Fruit fly (Drosophila melanogaster) whole organism, embryonic: ENCODE results near the gene CG32087.

Source experiments
- Adf1 ChIP-seq: fragments of 200-800 bp; sonication (Bioruptor generic); IDR thresholded peaks from 2 replicates; pipeline ENCODE4 v1.3.6; 2022; ENCODE audit warnings: missing biosample characterization, missing genetic modification characterization
- BEAF-32 ChIP-seq: fragments of 200-800 bp; sonication (Bioruptor generic); optimal IDR thresholded peaks from 3 replicates; lab custom pipeline; 2017; ENCODE audit warnings: missing biosample characterization, missing genetic modification characterization, mild to moderate bottlenecking, moderate library complexity, missing genetic modification reagents
- Bdp1 ChIP-seq: fragments of 200-800 bp; sonication (Bioruptor generic); optimal IDR thresholded peaks from 3 replicates; lab custom pipeline; 2016; ENCODE audit warnings: missing biosample characterization, missing genetic modification characterization
- Bgb ChIP-seq: fragments of 200-800 bp; sonication (Bioruptor generic); IDR thresholded peaks from 2 replicates; pipeline ENCODE4 v1.3.6; 2022; ENCODE audit warnings: missing biosample characterization, missing genetic modification characterization; ENCODE audit not compliant: partially characterized antibody
- CG11696 ChIP-seq: fragments of 200-800 bp; sonication (Bioruptor generic); IDR thresholded peaks from 2 replicates; pipeline ENCODE4 v1.3.6; 2022; ENCODE audit warnings: missing biosample characterization, missing genetic modification characterization
- CG14050 ChIP-seq: fragments of 200-800 bp; sonication (Bioruptor generic); IDR thresholded peaks from 3 replicates; pipeline ENCODE4 v1.3.6; 2022; ENCODE audit warnings: missing biosample characterization, missing genetic modification characterization
- CG14860 ChIP-seq: fragments of 200-800 bp; sonication (Bioruptor generic); IDR thresholded peaks from 3 replicates; pipeline ENCODE4 v1.3.6; 2022; ENCODE audit warnings: missing biosample characterization, missing genetic modification characterization; ENCODE audit not compliant: partially characterized antibody
- CG17385 ChIP-seq: fragments of 200-800 bp; sonication (Bioruptor generic); optimal IDR thresholded peaks from 3 replicates; lab custom pipeline; 2018; ENCODE audit warnings: missing biosample characterization, mild to moderate bottlenecking, missing genetic modification characterization
- CG3281 ChIP-seq: fragments of 200-800 bp; sonication (Bioruptor generic); optimal IDR thresholded peaks from 3 replicates; lab custom pipeline; 2017; ENCODE audit warnings: missing biosample characterization, mild to moderate bottlenecking, missing genetic modification characterization
- CG33557 ChIP-seq: fragments of 200-800 bp; sonication (Bioruptor generic); optimal IDR thresholded peaks from 2 replicates; lab custom pipeline; 2019; ENCODE audit warnings: missing biosample characterization, mild to moderate bottlenecking, missing genetic modification characterization, moderate library complexity
- CG4617 ChIP-seq: fragments of 200-800 bp; sonication (Bioruptor generic); optimal IDR thresholded peaks from 3 replicates; lab custom pipeline; 2016; ENCODE audit warnings: missing biosample characterization, missing genetic modification characterization, borderline replicate concordance
- CG4730 ChIP-seq: fragments of 200-800 bp; sonication (Bioruptor generic); IDR thresholded peaks from 2 replicates; pipeline ENCODE4 v1.3.6; 2022; ENCODE audit warnings: missing biosample characterization, missing genetic modification characterization
- CG5953 ChIP-seq: fragments of 200-800 bp; sonication (Bioruptor generic); IDR thresholded peaks from 2 replicates; pipeline ENCODE4 v1.3.6; 2022; ENCODE audit warnings: missing biosample characterization, missing genetic modification characterization
- CG6854 ChIP-seq: fragments of 200-800 bp; sonication (Bioruptor generic); optimal IDR thresholded peaks from 3 replicates; lab custom pipeline; 2017; ENCODE audit warnings: missing biosample characterization, mild to moderate bottlenecking, missing genetic modification characterization
- CG7786 ChIP-seq: fragments of 200-800 bp; sonication (Bioruptor generic); optimal IDR thresholded peaks from 2 replicates; lab custom pipeline; 2016; ENCODE audit warnings: missing biosample characterization, missing genetic modification characterization
- CG8924 ChIP-seq: fragments of 200-800 bp; optimal IDR thresholded peaks from 3 replicates; lab custom pipeline; 2019; ENCODE audit warnings: missing biosample characterization, mild to moderate bottlenecking, missing genetic modification characterization, moderate library complexity
- Dip2 ChIP-seq: fragments of 200-800 bp; sonication (Bioruptor generic); IDR thresholded peaks from 2 replicates; pipeline ENCODE4 v1.3.6; 2022; ENCODE audit warnings: missing biosample characterization, missing genetic modification characterization
- Drgx ChIP-seq: fragments of 200-800 bp; sonication (Bioruptor generic); IDR thresholded peaks from 2 replicates; pipeline ENCODE4 v1.3.6; 2022; ENCODE audit warnings: missing biosample characterization, missing genetic modification characterization
- ERR ChIP-seq: fragments of 200-800 bp; sonication (Bioruptor generic); optimal IDR thresholded peaks from 2 replicates; lab custom pipeline; 2016; ENCODE audit warnings: missing biosample characterization, missing genetic modification characterization
- Ets97D ChIP-seq: fragments of 200-800 bp; sonication (Bioruptor generic); optimal IDR thresholded peaks from 3 replicates; lab custom pipeline; 2016; ENCODE audit warnings: missing biosample characterization, missing genetic modification characterization
- Fer1 ChIP-seq: fragments of 200-800 bp; sonication (Bioruptor generic); optimal IDR thresholded peaks from 2 replicates; lab custom pipeline; 2017; ENCODE audit warnings: missing biosample characterization, mild to moderate bottlenecking, missing genetic modification characterization
- Hmx ChIP-seq: fragments of 200-800 bp; sonication (Bioruptor generic); optimal IDR thresholded peaks from 2 replicates; lab custom pipeline; 2016; ENCODE audit warnings: missing biosample characterization, missing genetic modification characterization
- Hr78 ChIP-seq, 2 experiments: fragments of 200-800 bp in 1 of 2; fragments of >200 bp in 1 of 2; sonication (Bioruptor generic) in 1 of 2; optimal IDR thresholded peaks; 2 replicates each; lab custom pipeline; 2017 to 2019; ENCODE audit warnings: missing biosample characterization in 2 of 2, missing genetic modification characterization in 2 of 2, mild to moderate bottlenecking in 1 of 2, moderate library complexity in 1 of 2
- Lim3 ChIP-seq: fragments of 200-800 bp; sonication (Bioruptor generic); IDR thresholded peaks from 2 replicates; pipeline ENCODE4 v1.3.6; 2022; ENCODE audit warnings: missing biosample characterization, missing genetic modification characterization
- NFAT ChIP-seq: fragments of 200-800 bp; sonication (Bioruptor generic); IDR thresholded peaks from 2 replicates; pipeline ENCODE4 v1.3.6; 2022; ENCODE audit warnings: missing biosample characterization, missing genetic modification characterization
- Poxn ChIP-seq: fragments of 200-800 bp; sonication (Bioruptor generic); IDR thresholded peaks from 2 replicates; pipeline ENCODE4 v1.3.6; 2022; ENCODE audit warnings: missing biosample characterization, missing genetic modification characterization
- YL-1 ChIP-seq: fragments of 200-800 bp; sonication (Bioruptor generic); optimal IDR thresholded peaks from 3 replicates; lab custom pipeline; 2017; ENCODE audit warnings: missing biosample characterization, mild to moderate bottlenecking, missing genetic modification characterization
- bigmax ChIP-seq: fragments of 200-800 bp; sonication (Bioruptor generic); optimal IDR thresholded peaks from 2 replicates; lab custom pipeline; 2018; ENCODE audit warnings: missing biosample characterization, mild to moderate bottlenecking, missing genetic modification characterization
- caup ChIP-seq: fragments of 200-800 bp; sonication (Bioruptor generic); optimal IDR thresholded peaks from 3 replicates; lab custom pipeline; 2017; ENCODE audit warnings: missing biosample characterization, mild to moderate bottlenecking, missing genetic modification characterization, moderate library complexity; ENCODE audit not compliant: severe bottlenecking
- cg ChIP-seq: fragments of 200-800 bp; sonication (Bioruptor generic); optimal IDR thresholded peaks from 3 replicates; lab custom pipeline; 2019; ENCODE audit warnings: missing biosample characterization, mild to moderate bottlenecking, missing genetic modification characterization, moderate library complexity
- cwo ChIP-seq: fragments of 200-800 bp; sonication (Bioruptor generic); optimal IDR thresholded peaks from 3 replicates; lab custom pipeline; 2017; ENCODE audit warnings: missing biosample characterization, missing genetic modification characterization, mild to moderate bottlenecking, moderate library complexity, missing genetic modification reagents
- danr ChIP-seq: fragments of 200-800 bp; sonication (Bioruptor generic); IDR thresholded peaks from 2 replicates; pipeline ENCODE4 v1.3.6; 2022; ENCODE audit warnings: missing biosample characterization, missing genetic modification characterization
- dm ChIP-seq: fragments of 200-800 bp; sonication (Bioruptor generic); optimal IDR thresholded peaks from 3 replicates; lab custom pipeline; 2016; ENCODE audit warnings: missing biosample characterization, missing genetic modification characterization
- exex ChIP-seq: fragments of 200-800 bp; sonication (Bioruptor generic); optimal IDR thresholded peaks from 4 replicates; lab custom pipeline; 2018; ENCODE audit warnings: missing biosample characterization, mild to moderate bottlenecking, missing genetic modification characterization, moderate library complexity
- fu2 ChIP-seq: fragments of 200-800 bp; sonication (Bioruptor generic); optimal IDR thresholded peaks from 2 replicates; lab custom pipeline; 2016; ENCODE audit warnings: missing biosample characterization, missing genetic modification characterization
- gsb-n ChIP-seq: fragments of 200-800 bp; sonication (Bioruptor generic); optimal IDR thresholded peaks from 3 replicates; lab custom pipeline; 2018; ENCODE audit warnings: missing biosample characterization, mild to moderate bottlenecking, missing genetic modification characterization
- hb ChIP-seq: fragments of 200-800 bp; sonication (Bioruptor generic); IDR thresholded peaks from 3 replicates; pipeline ENCODE4 v1.3.6; 2022; ENCODE audit warnings: missing biosample characterization, missing genetic modification characterization; ENCODE audit not compliant: partially characterized antibody
- kay ChIP-seq: fragments of 200-800 bp; sonication (Bioruptor generic); optimal IDR thresholded peaks from 2 replicates; lab custom pipeline; 2016; ENCODE audit warnings: missing biosample characterization, missing genetic modification characterization
- lab ChIP-seq: fragments of 200-800 bp; sonication (Bioruptor generic); optimal IDR thresholded peaks from 3 replicates; lab custom pipeline; 2017; ENCODE audit warnings: missing biosample characterization, missing genetic modification characterization, mild to moderate bottlenecking, moderate library complexity, missing genetic modification reagents
- lilli ChIP-seq: fragments of 200-800 bp; sonication (Bioruptor generic); optimal IDR thresholded peaks from 3 replicates; lab custom pipeline; 2016; ENCODE audit warnings: missing biosample characterization, missing genetic modification characterization
- mam ChIP-seq: fragments of 200-800 bp; sonication (Bioruptor generic); optimal IDR thresholded peaks from 3 replicates; lab custom pipeline; 2016; ENCODE audit warnings: missing biosample characterization, missing genetic modification characterization
- p53 ChIP-seq: fragments of 200-800 bp; sonication (Bioruptor generic); optimal IDR thresholded peaks from 2 replicates; lab custom pipeline; 2016; ENCODE audit warnings: missing biosample characterization, missing genetic modification characterization
- salm ChIP-seq: fragments of 200-800 bp; sonication (Bioruptor generic); optimal IDR thresholded peaks from 2 replicates; lab custom pipeline; 2018; ENCODE audit warnings: missing biosample characterization, mild to moderate bottlenecking, missing genetic modification characterization
- sima ChIP-seq: fragments of 200-800 bp; sonication (Bioruptor generic); optimal IDR thresholded peaks from 2 replicates; lab custom pipeline; 2016; ENCODE audit warnings: missing biosample characterization, missing genetic modification characterization
- sna ChIP-seq: fragments of 200-800 bp; sonication (Bioruptor generic); IDR thresholded peaks from 2 replicates; pipeline ENCODE4 v1.3.6; 2022; ENCODE audit warnings: missing biosample characterization, missing genetic modification characterization; ENCODE audit not compliant: partially characterized antibody
- stc ChIP-seq: fragments of 200-800 bp; sonication (Bioruptor generic); IDR thresholded peaks from 2 replicates; pipeline ENCODE4 v1.3.6; 2022; ENCODE audit warnings: missing biosample characterization, missing genetic modification characterization
- tap ChIP-seq: fragments of 200-800 bp; optimal IDR thresholded peaks from 3 replicates; lab custom pipeline; 2019; ENCODE audit warnings: missing biosample characterization, mild to moderate bottlenecking, missing genetic modification characterization, moderate library complexity
- trh ChIP-seq: fragments of 200-800 bp; sonication (Bioruptor generic); optimal IDR thresholded peaks from 2 replicates; lab custom pipeline; 2016; ENCODE audit warnings: missing biosample characterization, missing genetic modification characterization
- vvl ChIP-seq: fragments of 200-800 bp; sonication (Bioruptor generic); IDR thresholded peaks from 2 replicates; pipeline ENCODE4 v1.3.6; 2022; ENCODE audit warnings: missing biosample characterization, missing genetic modification characterization
- yki ChIP-seq: fragments of >200 bp; optimal IDR thresholded peaks from 3 replicates; lab custom pipeline; 2018
- zfh1 ChIP-seq: fragments of 200-800 bp; sonication (Bioruptor generic); IDR thresholded peaks from 3 replicates; pipeline ENCODE4 v1.3.6; 2022; ENCODE audit warnings: missing biosample characterization, missing genetic modification characterization
- zfh2 ChIP-seq: fragments of 200-800 bp; sonication (Bioruptor generic); optimal IDR thresholded peaks from 2 replicates; lab custom pipeline; 2016; ENCODE audit warnings: missing biosample characterization, missing genetic modification characterization

CG32087 gene

dm6 chr3L:11721498-11721946 lies 10.4 kb upstream of the CG32087 start:
- TF ChIP-seq Drgx (no peak), salm (tag; lab: Kevin White, UChicago) (no peak), Bdp1 (GFP tag; lab: Kevin White, UChicago) (no peak), zfh2 (peak; percentile 7), gsb-n (tag; lab: Kevin White, UChicago) (no peak), CG3281 (peak; percentile 20), yki (lab: Kevin White, UChicago) (no peak), zfh1 (GFP tag; lab: Robert Waterston, UW) (no peak; the same call in 2 of the 3 replicates), CG7786 (GFP tag; lab: Kevin White, UChicago) (no peak), Ets97D (GFP tag; lab: Kevin White, UChicago) (no peak), lilli (peak; percentile 19), Hr78 (GFP tag; optimal IDR thresholded peaks at IDR 0.05; lab: Kevin White, UChicago) (peak in 1 of 2 experiments; percentile 58), Lim3 (no peak), caup (GFP tag; lab: Kevin White, UChicago) (no peak), Fer1 (GFP tag; lab: Kevin White, UChicago) (peak; percentile 8), NFAT (no peak), CG4617 (GFP tag; lab: Kevin White, UChicago) (no peak), hb (GFP tag; lab: Robert Waterston, UW) (no peak), YL-1 (GFP tag; lab: Kevin White, UChicago) (no peak), cwo (GFP tag; lab: Kevin White, UChicago) (peak; percentile 96), CG6854 (GFP tag; lab: Kevin White, UChicago) (no peak), Poxn (GFP tag; lab: Robert Waterston, UW) (no peak), CG17385 (GFP tag; lab: Kevin White, UChicago) (peak; percentile 11), kay (GFP tag; lab: Kevin White, UChicago) (no peak), CG8924 (no peak), CG5953 (GFP tag; lab: Robert Waterston, UW) (no peak), CG33557 (GFP tag; lab: Kevin White, UChicago) (no peak), tap (tag; lab: Kevin White, UChicago) (no peak), stc (GFP tag; lab: Robert Waterston, UW) (no peak), cg (no peak), fu2 (GFP tag; lab: Kevin White, UChicago) (no peak), exex (tag; lab: Kevin White, UChicago) (peak; percentile 33), bigmax (GFP tag; lab: Kevin White, UChicago) (no peak), CG14860 (GFP tag; lab: Robert Waterston, UW) (no peak), Bgb (GFP tag; lab: Robert Waterston, UW) (no peak), Adf1 (GFP tag; lab: Robert Waterston, UW) (no peak), vvl (GFP tag; lab: Robert Waterston, UW) (peak; percentile 21; the same call in 1 of the 2 replicates), p53 (GFP tag; lab: Kevin White, UChicago) (no peak), BEAF-32 (no peak), danr (GFP tag; lab: Robert Waterston, UW) (no peak), lab (GFP tag; lab: Kevin White, UChicago) (peak; percentile 55), Dip2 (GFP tag; lab: Robert Waterston, UW) (no peak), CG11696 (GFP tag; lab: Robert Waterston, UW) (no peak), sima (no peak), sna (GFP tag; lab: Robert Waterston, UW) (no peak), ERR (GFP tag; lab: Kevin White, UChicago) (no peak), trh (GFP tag; lab: Kevin White, UChicago) (no peak), CG14050 (GFP tag; lab: Robert Waterston, UW) (peak; percentile 25; the same call in 1 of the 3 replicates), Hmx (GFP tag; lab: Kevin White, UChicago) (no peak), dm (GFP tag; lab: Kevin White, UChicago) (no peak), mam (GFP tag; lab: Kevin White, UChicago) (peak; percentile 31), CG4730 (peak; percentile 48)
